Fruit fly (Drosophila melanogaster) whole organism, prepupa: Measurements from ENCODE around the gene CG8870.

ENCODE experiments used
- CG7368 ChIP-seq: fragments of 200-800 bp; sonication (Bioruptor generic); optimal IDR thresholded peaks from 3 replicates; lab custom pipeline; 2016; ENCODE audit warnings: missing biosample characterization, missing genetic modification characterization
- CG8119 ChIP-seq: fragments of 200-800 bp; sonication (Bioruptor generic); IDR thresholded peaks from 3 replicates; pipeline ENCODE4 v1.3.6; 2022; ENCODE audit warnings: missing biosample characterization, missing genetic modification characterization
- Gug ChIP-seq: fragments of 200-800 bp; sonication (Bioruptor generic); IDR thresholded peaks from 2 replicates; pipeline ENCODE4 v1.3.6; 2022; ENCODE audit warnings: missing biosample characterization, missing genetic modification characterization
- Hr39 ChIP-seq: fragments of 200-800 bp; sonication (Bioruptor generic); optimal IDR thresholded peaks from 2 replicates; lab custom pipeline; 2016; ENCODE audit warnings: missing biosample characterization, missing genetic modification characterization
- Smox ChIP-seq: fragments of 200-800 bp; sonication (Bioruptor generic); optimal IDR thresholded peaks from 3 replicates; lab custom pipeline; 2016; ENCODE audit warnings: missing biosample characterization, missing genetic modification characterization
- Sox15 ChIP-seq: fragments of 200-800 bp; sonication (Bioruptor generic); optimal IDR thresholded peaks from 3 replicates; lab custom pipeline; 2016; ENCODE audit warnings: missing biosample characterization, missing genetic modification characterization
- cyc ChIP-seq: fragments of 200-800 bp; sonication (Bioruptor generic); optimal IDR thresholded peaks from 3 replicates; lab custom pipeline; 2016; ENCODE audit warnings: missing biosample characterization, missing genetic modification characterization
- eg ChIP-seq: fragments of 200-800 bp; sonication (Bioruptor generic); IDR thresholded peaks from 3 replicates; pipeline ENCODE4 v1.3.6; 2022; ENCODE audit warnings: missing biosample characterization, missing genetic modification characterization
- esn ChIP-seq: fragments of 200-800 bp; sonication (Bioruptor generic); optimal IDR thresholded peaks from 2 replicates; lab custom pipeline; 2016; ENCODE audit warnings: missing biosample characterization, mild to moderate bottlenecking, missing genetic modification characterization, moderate library complexity
- fkh ChIP-seq: fragments of 200-800 bp; sonication (Bioruptor generic); optimal IDR thresholded peaks from 3 replicates; lab custom pipeline; 2017; ENCODE audit warnings: missing biosample characterization, mild to moderate bottlenecking, missing genetic modification characterization, moderate library complexity
- pdm3 ChIP-seq: fragments of 200-800 bp; sonication (Bioruptor generic); optimal IDR thresholded peaks from 3 replicates; lab custom pipeline; 2016; ENCODE audit warnings: missing biosample characterization, missing genetic modification characterization
- salr ChIP-seq, 2 experiments: fragments of 200-800 bp; sonication (Bioruptor generic); optimal IDR thresholded peaks; 3 replicates each; lab custom pipeline; 2016 to 2018; ENCODE audit warnings: missing biosample characterization in 2 of 2, missing genetic modification characterization in 2 of 2, mild to moderate bottlenecking in 1 of 2
- svp ChIP-seq: fragments of 200-800 bp; sonication (Bioruptor generic); peaks from one replicate; lab custom pipeline; 2016; ENCODE audit warnings: missing biosample characterization, missing genetic modification characterization
- topi ChIP-seq: fragments of 200-800 bp; sonication (Bioruptor generic); optimal IDR thresholded peaks from 3 replicates; lab custom pipeline; 2016; ENCODE audit warnings: missing biosample characterization, missing genetic modification characterization

DNA sequence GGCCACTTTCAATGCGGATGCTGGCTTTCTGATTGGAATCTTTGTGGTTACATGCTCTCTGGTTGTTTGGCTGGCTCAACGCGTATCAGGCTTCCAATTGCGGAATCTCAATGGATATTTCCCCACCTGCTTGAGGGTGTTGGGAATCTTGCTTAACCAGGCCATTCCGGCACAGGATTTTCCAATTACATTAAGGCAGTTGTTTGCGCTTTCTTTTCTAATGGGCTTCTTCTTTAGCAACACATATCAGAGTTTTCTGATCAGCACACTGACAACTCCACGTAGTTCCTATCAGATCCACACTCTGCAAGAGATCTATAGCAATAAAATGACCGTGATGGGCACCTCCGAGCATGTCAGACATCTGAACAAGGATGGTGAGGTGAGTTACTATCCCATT, 42.5 kb downstream of the CG8870 start:
- no peak for TF ChIP-seq cyc
- TF ChIP-seq eg (GFP tag; lab: Robert Waterston, UW), result no peak
- TF ChIP-seq pdm3 (GFP tag; lab: Kevin White, UChicago), result no peak
- TF ChIP-seq esn (GFP tag; lab: Kevin White, UChicago), result no peak
- no peak for TF ChIP-seq CG7368 (GFP tag; lab: Kevin White, UChicago)
- TF ChIP-seq salr (GFP tag; optimal IDR thresholded peaks at IDR 0.05; lab: Kevin White, UChicago), result no peak
- no peak for TF ChIP-seq Smox (GFP tag; lab: Kevin White, UChicago)
- TF ChIP-seq Hr39 (GFP tag; lab: Kevin White, UChicago), result no peak
- TF ChIP-seq Gug, result no peak
- TF ChIP-seq CG8119 (GFP tag; lab: Robert Waterston, UW), result no peak
- no peak for TF ChIP-seq topi (GFP tag; lab: Kevin White, UChicago)
- TF ChIP-seq Sox15 (GFP tag; lab: Kevin White, UChicago), result no peak
- no peak for TF ChIP-seq svp (GFP tag; lab: Kevin White, UChicago)
- TF ChIP-seq fkh (GFP tag; lab: Kevin White, UChicago), result no peak
